Worm (Caenorhabditis elegans): ENCODE results near the gene gar-2.

The gar-2 gene

DNA sequence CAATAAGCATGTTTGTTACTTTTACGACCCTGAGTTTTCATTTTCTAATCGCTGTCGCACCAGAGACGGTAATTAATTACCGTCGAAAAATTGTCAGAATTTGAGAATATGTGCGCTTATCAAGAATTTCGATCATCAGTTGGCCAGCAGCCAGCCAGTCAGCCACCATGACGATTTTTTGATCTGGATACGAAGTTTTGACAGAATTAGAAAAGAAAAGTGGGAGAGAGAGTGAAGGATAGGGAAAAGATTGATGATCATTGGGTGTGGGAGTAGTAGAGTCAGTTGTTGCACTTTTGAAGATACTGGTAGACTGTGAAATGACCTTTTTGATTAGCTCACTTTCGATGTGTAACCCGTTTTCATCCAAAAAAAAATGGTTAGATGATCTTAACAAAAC lies 55.2 kb downstream of the gar-2 start:
- TF ChIP-seq mdl-1 (tag; optimal IDR thresholded peaks at IDR 0.05) (peak in 1 of 2 experiments; percentile 18), Y48G9A.11 (GFP tag; IDR thresholded peaks at IDR 0.05) (no peak), lsy-2 (tag; optimal IDR thresholded peaks at IDR 0.05) (peak in 1 of 2 experiments; percentile 13), nhr-11 (tag; optimal IDR thresholded peaks at IDR 0.05) (peak; percentile 15), hlh-11 (tag; optimal IDR thresholded peaks at IDR 0.05) (peak; percentile 16), lin-38 (GFP tag; IDR thresholded peaks at IDR 0.05) (peak; percentile 33; the same call in 1 of the 2 replicates), ceh-62 (tag; optimal IDR thresholded peaks at IDR 0.05) (no peak), unc-62 (GFP tag; optimal IDR thresholded peaks at IDR 0.05 in 1 of 2) (peak in 1 of 2 experiments; percentile 99), unc-62 (tag; optimal IDR thresholded peaks at IDR 0.05) (no peak), nhr-25 (tag; optimal IDR thresholded peaks at IDR 0.05; ENCODE audit: borderline replicate concordance, insufficient read depth) (no peak), arid-1 (GFP tag; conservative IDR thresholded peaks at IDR 0.05) (no peak), ceh-28 (tag; optimal IDR thresholded peaks at IDR 0.05) (no peak), nhr-28 (tag; optimal IDR thresholded peaks at IDR 0.05) (peak; percentile 54), madf-9 (GFP tag; conservative IDR thresholded peaks at IDR 0.05) (no peak), ceh-82 (tag; optimal IDR thresholded peaks at IDR 0.05) (no peak)

DNA sequence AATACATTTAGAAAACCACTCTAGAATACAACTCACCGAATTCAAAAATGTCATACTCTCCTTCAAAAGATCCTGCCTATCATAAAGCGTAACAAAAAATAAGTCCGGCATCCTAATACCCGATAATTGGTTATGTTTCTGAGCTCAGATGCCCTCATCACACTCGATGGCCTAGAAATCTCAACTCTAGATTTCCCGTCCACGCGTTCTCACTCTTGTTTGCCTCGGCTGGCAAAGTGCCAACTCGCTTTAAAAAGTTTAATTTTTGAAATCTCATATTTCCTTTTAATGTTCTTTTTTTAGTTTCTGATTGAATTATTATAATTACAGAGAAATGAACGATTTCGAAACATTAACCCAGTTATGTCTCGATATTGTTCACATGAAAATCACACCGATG lies 58.5 kb downstream of the gar-2 start, which contains the start of the genes C56G2.15 and thoc-2:
C56G2.15 (minus strand) TSS at position 188 of the 400 bp plus-strand sequence.
thoc-2 (plus strand) TSS at position 331 of the 400 bp plus-strand sequence.
- TF ChIP-seq mxl-2 (GFP tag; conservative IDR thresholded peaks at IDR 0.05) = no peak
- TF ChIP-seq tag-97 (GFP tag; IDR thresholded peaks at IDR 0.05) = no peak
- no peak for TF ChIP-seq egl-27 (tag; optimal IDR thresholded peaks at IDR 0.05)
- no peak for TF ChIP-seq pqm-1 (tag; optimal IDR thresholded peaks at IDR 0.05)
- TF ChIP-seq hlh-11 (tag; optimal IDR thresholded peaks at IDR 0.05) = no peak
- TF ChIP-seq daf-16 (GFP tag; optimal IDR thresholded peaks at IDR 0.05) = no peak
- TF ChIP-seq daf-16 (tag; optimal IDR thresholded peaks at IDR 0.05) = peak; percentile 8
- no peak for TF ChIP-seq T26A8.4 (GFP tag; IDR thresholded peaks at IDR 0.05)
- TF ChIP-seq F37D6.2 (tag; optimal IDR thresholded peaks at IDR 0.05) = no peak
- TF ChIP-seq ceh-82 (tag; optimal IDR thresholded peaks at IDR 0.05) = no peak
- TF ChIP-seq daf-12 (tag; optimal IDR thresholded peaks at IDR 0.05) = no peak
- TF ChIP-seq ceh-62 (tag; optimal IDR thresholded peaks at IDR 0.05) = no peak
- TF ChIP-seq lin-15B (tag; optimal IDR thresholded peaks at IDR 0.05) = no peak
- no peak for TF ChIP-seq aha-1 (tag)
- peak; percentile 75 for TF ChIP-seq mes-2 (tag; optimal IDR thresholded peaks at IDR 0.05; ENCODE audit: poor library complexity, severe bottlenecking)
- no peak for TF ChIP-seq madf-9 (GFP tag; conservative IDR thresholded peaks at IDR 0.05)
- TF ChIP-seq attf-4 (tag; optimal IDR thresholded peaks at IDR 0.05) = no peak
- TF ChIP-seq sdz-12 (GFP tag; optimal IDR thresholded peaks at IDR 0.05) = no peak
- TF ChIP-seq lsy-2 (tag; optimal IDR thresholded peaks at IDR 0.05) = peak in 1 of 2 experiments; percentile 68
- no peak for TF ChIP-seq nhr-28 (tag; optimal IDR thresholded peaks at IDR 0.05)
- no peak for TF ChIP-seq zfp-2 (tag; optimal IDR thresholded peaks at IDR 0.05)
- no peak for TF ChIP-seq saeg-2 (GFP tag; IDR thresholded peaks at IDR 0.05)
- TF ChIP-seq rbr-2 (tag; optimal IDR thresholded peaks at IDR 0.05) = no peak
- TF ChIP-seq mep-1 (tag; optimal IDR thresholded peaks at IDR 0.05) = peak; percentile 33
- no peak for TF ChIP-seq ZK546.5 (tag; optimal IDR thresholded peaks at IDR 0.05)
- peak in 1 of 2 experiments; percentile 7 for TF ChIP-seq hif-1 (tag; optimal IDR thresholded peaks at IDR 0.05)
- TF ChIP-seq duxl-1 (tag; optimal IDR thresholded peaks at IDR 0.05; ENCODE audit: poor library complexity) = no peak
- TF ChIP-seq nhr-48 (tag; optimal IDR thresholded peaks at IDR 0.05) = no peak
- no peak for TF ChIP-seq fos-1 (tag; optimal IDR thresholded peaks at IDR 0.05)
- no peak for TF ChIP-seq R02D3.7 (tag; optimal IDR thresholded peaks at IDR 0.05)

DNA sequence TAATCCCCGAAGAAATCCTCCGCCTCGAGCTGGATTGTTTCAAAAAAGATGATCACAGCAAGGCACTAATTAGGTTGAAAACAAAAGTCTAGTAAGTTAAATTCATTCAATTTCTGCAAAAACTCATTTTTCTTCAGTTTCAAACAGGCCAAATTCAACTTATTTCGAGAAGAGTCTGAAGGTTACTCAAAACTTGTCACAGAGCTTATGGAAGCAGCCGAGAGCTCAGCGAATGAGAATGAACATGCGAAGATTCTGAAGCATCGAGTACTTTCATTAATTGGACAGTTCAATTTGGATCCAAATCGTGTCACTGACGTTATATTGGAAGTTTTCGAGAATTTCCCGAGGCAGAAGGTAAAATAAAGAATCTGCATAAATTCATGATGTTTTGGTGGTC lies 59.4 kb downstream of the gar-2 start:
- TF ChIP-seq unc-62 (GFP tag; optimal IDR thresholded peaks at IDR 0.05 in 1 of 2) = peak in 1 of 2 experiments; percentile 97
- TF ChIP-seq unc-62 (tag; optimal IDR thresholded peaks at IDR 0.05) = no peak
- TF ChIP-seq hlh-30 (tag; optimal IDR thresholded peaks at IDR 0.05; ENCODE audit: insufficient read depth) = no peak
